Worm (Caenorhabditis elegans): ENCODE measurements around the gene acs-19.

DNA sequence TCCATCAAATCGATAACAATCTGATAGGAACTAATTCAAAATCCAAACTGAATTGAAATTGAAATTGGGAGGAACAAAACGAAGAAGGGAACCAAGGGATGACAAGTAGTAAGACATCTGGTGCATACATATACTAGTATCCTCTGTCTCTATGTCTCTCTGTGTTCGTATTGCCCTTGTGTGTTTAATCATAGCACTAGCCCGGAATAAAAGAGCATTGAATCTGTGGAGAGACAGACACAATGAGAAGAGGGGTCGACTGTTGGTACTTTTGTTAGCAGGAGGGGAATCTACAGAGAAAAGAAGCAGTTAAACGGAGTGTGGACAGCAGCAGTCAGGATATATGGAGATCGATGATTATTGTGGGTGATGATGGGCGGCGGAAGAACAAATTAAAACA, 51.4 kb downstream of the acs-19 start:
- TF ChIP-seq pqm-1 (tag; optimal IDR thresholded peaks at IDR 0.05) (no peak), ceh-22 (tag; optimal IDR thresholded peaks at IDR 0.05) (no peak), zip-5 (tag; optimal IDR thresholded peaks at IDR 0.05) (no peak), ama-1 (optimal IDR thresholded peaks at IDR 0.05) (no peak), lim-6 (tag; optimal IDR thresholded peaks at IDR 0.05) (no peak), ref-2 (tag; optimal IDR thresholded peaks at IDR 0.05) (peak; percentile 3), unc-55 (GFP tag; optimal IDR thresholded peaks at IDR 0.05) (peak; percentile 54), fkh-6 (tag; optimal IDR thresholded peaks at IDR 0.05) (no peak), sox-4 (tag; optimal IDR thresholded peaks at IDR 0.05) (no peak), unc-86 (tag; optimal IDR thresholded peaks at IDR 0.05) (no peak), che-1 (tag; optimal IDR thresholded peaks at IDR 0.05) (no peak), tbx-7 (tag; optimal IDR thresholded peaks at IDR 0.05) (no peak), nhr-11 (tag; optimal IDR thresholded peaks at IDR 0.05) (no peak)
